Fruit fly (Drosophila melanogaster) whole organism, wandering third instar larva: Measurements from ENCODE around the gene CG42296.

ENCODE experiments used
- CG32264 ChIP-seq: fragments of 200-800 bp; sonication (Bioruptor generic); optimal IDR thresholded peaks from 2 replicates; lab custom pipeline; 2016; ENCODE audit warnings: missing biosample characterization, missing genetic modification characterization
- CG9705 ChIP-seq: fragments of 200-800 bp; sonication (Bioruptor generic); optimal IDR thresholded peaks from 2 replicates; lab custom pipeline; 2018; ENCODE audit warnings: missing biosample characterization, mild to moderate bottlenecking, missing genetic modification characterization
- CrebA ChIP-seq: fragments of 200-800 bp; sonication (Bioruptor generic); optimal IDR thresholded peaks from 2 replicates; lab custom pipeline; 2016; ENCODE audit warnings: missing biosample characterization, mild to moderate bottlenecking, missing genetic modification characterization, borderline replicate concordance
- Dfd ChIP-seq: fragments of >200 bp; optimal IDR thresholded peaks from 2 replicates; lab custom pipeline; 2017; ENCODE audit warnings: missing biosample characterization, missing genetic modification characterization
- Dif ChIP-seq: fragments of 200-275, 200-300 bp; sonication (Bioruptor generic); optimal IDR thresholded peaks from 2 replicates; lab custom pipeline; 2018; ENCODE audit warnings: missing biosample characterization, missing genetic modification characterization; ENCODE audit not compliant: partially characterized antibody
- GATAd ChIP-seq: sonication (Bioruptor generic); optimal IDR thresholded peaks from 2 replicates; lab custom pipeline; 2016; ENCODE audit warnings: missing biosample characterization, missing genetic modification characterization
- HLH106 ChIP-seq: fragments of 200-800 bp; optimal IDR thresholded peaks from 3 replicates; lab custom pipeline; 2019; ENCODE audit warnings: missing biosample characterization, mild to moderate bottlenecking, missing genetic modification characterization, moderate library complexity
- Hnf4 ChIP-seq: fragments of 200-800 bp; sonication (Bioruptor generic); optimal IDR thresholded peaks from 2 replicates; lab custom pipeline; 2016; ENCODE audit warnings: missing biosample characterization, mild to moderate bottlenecking, missing genetic modification characterization
- Hr78 ChIP-seq: fragments of >200 bp; optimal IDR thresholded peaks from 2 replicates; lab custom pipeline; 2017; ENCODE audit warnings: missing biosample characterization, missing genetic modification characterization
- Hr83 ChIP-seq: fragments of 200-300 bp; sonication (Bioruptor generic); optimal IDR thresholded peaks from 2 replicates; lab custom pipeline; 2016; ENCODE audit warnings: missing biosample characterization, mild to moderate bottlenecking, missing genetic modification characterization, moderate library complexity; ENCODE audit not compliant: poor library complexity, severe bottlenecking
- Mio ChIP-seq: sonication (Bioruptor generic); optimal IDR thresholded peaks from 2 replicates; lab custom pipeline; 2016; ENCODE audit warnings: missing biosample characterization, missing genetic modification characterization
- N ChIP-seq: fragments of >200 bp; optimal IDR thresholded peaks from 2 replicates; lab custom pipeline; 2018; ENCODE audit warnings: missing biosample characterization, missing external identifiers, missing genetic modification characterization
- OdsH ChIP-seq: fragments of 200-800 bp; sonication (Bioruptor generic); optimal IDR thresholded peaks from 2 replicates; lab custom pipeline; 2016; ENCODE audit warnings: missing biosample characterization, mild to moderate bottlenecking, missing genetic modification characterization
- Rel ChIP-seq, 2 experiments: fragments of 200-800 bp; sonication (Bioruptor generic) in 1 of 2; optimal IDR thresholded peaks; 2 replicates in 1 of 2; 3 replicates in 1 of 2; lab custom pipeline; 2016 to 2019; ENCODE audit warnings: mild to moderate bottlenecking in 2 of 2, missing biosample characterization in 2 of 2, missing genetic modification characterization in 2 of 2, moderate library complexity in 1 of 2
- Vsx2 ChIP-seq: fragments of 200-300, 225-300 bp; sonication (Bioruptor generic); optimal IDR thresholded peaks from 2 replicates; lab custom pipeline; 2018; ENCODE audit warnings: missing biosample characterization, missing genetic modification characterization; ENCODE audit not compliant: partially characterized antibody
- br ChIP-seq: fragments of 200-800 bp; sonication (Bioruptor generic); optimal IDR thresholded peaks from 2 replicates; lab custom pipeline; 2016; ENCODE audit warnings: missing biosample characterization, missing genetic modification characterization
- brk ChIP-seq: fragments of 200-800 bp; sonication (Bioruptor generic); optimal IDR thresholded peaks from 2 replicates; lab custom pipeline; 2016; ENCODE audit warnings: missing biosample characterization, mild to moderate bottlenecking, missing genetic modification characterization
- dmrt93B ChIP-seq: fragments of 200-800 bp; sonication (Bioruptor generic); optimal IDR thresholded peaks from 2 replicates; lab custom pipeline; 2018; ENCODE audit warnings: missing biosample characterization, mild to moderate bottlenecking, missing genetic modification characterization
- dsf ChIP-seq: sonication (Bioruptor generic); optimal IDR thresholded peaks from 2 replicates; lab custom pipeline; 2016; ENCODE audit warnings: missing biosample characterization, missing genetic modification characterization, borderline replicate concordance
- foxo ChIP-seq, 2 experiments: fragments of 200-800 bp; sonication (Bioruptor generic); optimal IDR thresholded peaks; 2 replicates in 1 of 2; 3 replicates in 1 of 2; lab custom pipeline; 2016 to 2017; ENCODE audit warnings: missing biosample characterization in 2 of 2, missing genetic modification characterization in 2 of 2
- fru ChIP-seq: fragments of 200-800 bp; sonication (Bioruptor generic); optimal IDR thresholded peaks from 3 replicates; lab custom pipeline; 2016; ENCODE audit warnings: missing biosample characterization, mild to moderate bottlenecking, missing genetic modification characterization
- h ChIP-seq: fragments of 200-800 bp; sonication (Bioruptor generic); optimal IDR thresholded peaks from 3 replicates; lab custom pipeline; 2016; ENCODE audit warnings: missing biosample characterization, mild to moderate bottlenecking, missing genetic modification characterization
- jim ChIP-seq: fragments of 175-275, 200-325 bp; sonication (Bioruptor generic); optimal IDR thresholded peaks from 2 replicates; lab custom pipeline; 2016; ENCODE audit warnings: missing biosample characterization, mild to moderate bottlenecking, missing genetic modification characterization
- lola ChIP-seq: fragments of >200 bp; optimal IDR thresholded peaks from 2 replicates; lab custom pipeline; 2017; ENCODE audit warnings: missing biosample characterization, missing genetic modification characterization
- pan ChIP-seq: fragments of >200 bp; optimal IDR thresholded peaks from 2 replicates; lab custom pipeline; 2017
- psq ChIP-seq: fragments of 200-800 bp; sonication (Bioruptor generic); optimal IDR thresholded peaks from 3 replicates; lab custom pipeline; 2017; ENCODE audit warnings: missing biosample characterization, mild to moderate bottlenecking, missing genetic modification characterization, moderate library complexity
- rgr ChIP-seq: fragments of 200-800 bp; sonication (Bioruptor generic); optimal IDR thresholded peaks from 3 replicates; lab custom pipeline; 2016; ENCODE audit warnings: missing biosample characterization, mild to moderate bottlenecking, missing genetic modification characterization
- sage ChIP-seq: fragments of 200-800 bp; sonication (Bioruptor generic); optimal IDR thresholded peaks from 2 replicates; lab custom pipeline; 2016; ENCODE audit warnings: missing biosample characterization, mild to moderate bottlenecking, missing genetic modification characterization
- tai ChIP-seq: sonication (Bioruptor generic); optimal IDR thresholded peaks from 2 replicates; lab custom pipeline; 2016; ENCODE audit warnings: missing biosample characterization, missing genetic modification characterization
- usp ChIP-seq: fragments of >200 bp; optimal IDR thresholded peaks from 2 replicates; lab custom pipeline; 2017; ENCODE audit warnings: missing biosample characterization, missing genetic modification characterization
- woc ChIP-seq: sonication (Bioruptor generic); optimal IDR thresholded peaks from 2 replicates; lab custom pipeline; 2016; ENCODE audit warnings: missing biosample characterization, mild to moderate bottlenecking, missing genetic modification characterization

CG42296 gene

DNA sequence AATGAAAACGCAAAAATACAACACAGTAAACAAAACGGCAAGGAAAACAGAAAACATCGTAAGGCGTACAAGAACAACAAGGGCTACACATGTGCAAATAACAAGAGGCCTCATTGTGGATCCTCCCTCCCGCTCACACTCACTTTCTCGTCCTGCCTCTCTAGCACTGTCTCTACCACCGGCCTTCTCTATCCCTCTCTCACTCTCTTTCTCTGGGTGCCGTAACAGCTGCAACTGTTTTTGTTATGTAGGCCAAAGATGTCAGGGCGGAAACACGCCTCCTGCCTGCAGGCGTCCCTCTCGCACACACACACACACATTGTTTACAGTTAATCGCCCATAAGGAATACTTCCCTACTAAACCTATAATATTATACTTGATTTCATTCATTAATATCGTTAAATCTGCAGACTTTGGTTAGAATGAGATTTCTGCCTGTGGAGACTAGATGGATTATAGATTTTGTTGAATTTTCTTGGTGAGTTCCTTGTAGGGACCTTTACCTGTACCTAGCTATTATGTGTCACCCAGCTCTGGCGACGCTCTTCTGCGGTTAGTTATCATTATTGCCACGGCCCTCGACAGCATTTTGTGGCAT, 21.9 kb downstream of the CG42296 start:
- TF ChIP-seq br, result no peak
- TF ChIP-seq woc (GFP tag; lab: Kevin White, UChicago), result no peak
- TF ChIP-seq foxo (GFP tag; optimal IDR thresholded peaks at IDR 0.05; lab: Kevin White, UChicago), result no peak
- TF ChIP-seq Hr78 (GFP tag; lab: Kevin White, UChicago), result no peak
- no peak for TF ChIP-seq dmrt93B (GFP tag; lab: Kevin White, UChicago)
- TF ChIP-seq h, result no peak
- TF ChIP-seq usp (GFP tag; lab: Kevin White, UChicago), result no peak
- no peak for TF ChIP-seq rgr (GFP tag; lab: Kevin White, UChicago)
- TF ChIP-seq dsf (GFP tag; lab: Kevin White, UChicago), result no peak
- TF ChIP-seq CG9705 (GFP tag; lab: Kevin White, UChicago), result no peak
- TF ChIP-seq Dif (GFP tag; lab: Kevin White, UChicago), result no peak
- no peak for TF ChIP-seq psq (GFP tag; lab: Kevin White, UChicago)
- no peak for TF ChIP-seq Vsx2 (GFP tag; lab: Kevin White, UChicago)
- TF ChIP-seq Mio, result no peak
- no peak for TF ChIP-seq GATAd
- TF ChIP-seq tai, result no peak
- no peak for TF ChIP-seq sage (GFP tag; lab: Kevin White, UChicago)
- no peak for TF ChIP-seq fru
- TF ChIP-seq Hr83 (GFP tag; lab: Kevin White, UChicago), result no peak
- no peak for TF ChIP-seq HLH106 (tag; lab: Kevin White, UChicago)

DNA sequence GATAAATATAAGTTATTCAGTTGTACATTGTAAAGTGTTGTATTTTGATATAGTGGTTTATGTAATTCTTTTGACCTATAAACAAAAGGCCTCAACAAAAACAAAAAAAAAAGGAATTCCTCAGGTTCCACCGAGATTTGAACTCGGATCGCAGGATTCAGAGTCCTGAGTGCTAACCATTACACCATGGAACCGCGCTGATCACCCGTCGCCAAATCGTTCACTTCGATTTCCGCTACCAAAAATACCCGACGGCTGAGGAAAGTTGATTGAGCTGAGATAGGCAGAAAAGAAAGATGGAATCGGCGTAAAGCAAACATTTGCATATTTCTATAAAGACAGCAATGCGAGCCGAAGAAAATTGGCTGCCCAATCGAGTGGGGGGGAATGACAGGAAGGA, 22.8 kb downstream of the CG42296 start:
- TF ChIP-seq Dfd (GFP tag; lab: Kevin White, UChicago) (no peak), OdsH (GFP tag; lab: Kevin White, UChicago) (no peak), lola (GFP tag; lab: Kevin White, UChicago) (no peak), Hnf4 (GFP tag; lab: Kevin White, UChicago) (no peak), Vsx2 (GFP tag; lab: Kevin White, UChicago) (no peak), pan (lab: Kevin White, UChicago) (no peak), Rel (GFP tag; optimal IDR thresholded peaks at IDR 0.05; lab: Kevin White, UChicago) (no peak), Rel (tag; optimal IDR thresholded peaks at IDR 0.05; lab: Kevin White, UChicago) (no peak), brk (GFP tag; lab: Kevin White, UChicago) (no peak), sage (GFP tag; lab: Kevin White, UChicago) (no peak), Mio (no peak), Dif (GFP tag; lab: Kevin White, UChicago) (no peak)

DNA sequence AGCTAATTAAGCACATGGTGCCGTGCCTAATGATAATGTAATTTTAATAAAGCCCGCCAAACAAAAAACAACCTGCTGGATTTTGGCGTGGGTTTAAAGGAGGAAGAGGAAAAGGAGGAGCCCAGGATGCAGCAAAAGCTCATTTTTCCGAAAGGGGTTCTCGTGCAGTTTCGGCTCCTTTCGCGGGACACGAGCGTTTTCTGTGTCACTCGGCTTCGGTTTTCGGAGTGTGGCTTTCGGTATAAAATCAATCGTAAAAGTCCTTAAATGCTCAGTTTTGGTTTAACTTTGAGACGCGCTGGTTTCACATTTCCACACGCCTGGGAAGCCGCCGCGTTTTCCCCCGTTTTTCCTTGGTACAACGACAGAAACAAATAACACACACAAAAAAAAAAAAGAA, 24.4 kb downstream of the CG42296 start:
- no peak for TF ChIP-seq CrebA
- no peak for TF ChIP-seq Vsx2 (GFP tag; lab: Kevin White, UChicago)
- no peak for TF ChIP-seq CG32264
- TF ChIP-seq foxo (GFP tag; optimal IDR thresholded peaks at IDR 0.05; lab: Kevin White, UChicago), result no peak
- TF ChIP-seq br, result no peak
- no peak for TF ChIP-seq jim (GFP tag; lab: Kevin White, UChicago)
- no peak for TF ChIP-seq N (GFP tag; lab: Kevin White, UChicago)
- no peak for TF ChIP-seq Mio
- no peak for TF ChIP-seq sage (GFP tag; lab: Kevin White, UChicago)
- no peak for TF ChIP-seq pan (lab: Kevin White, UChicago)
- no peak for TF ChIP-seq h
- no peak for TF ChIP-seq GATAd
- TF ChIP-seq usp (GFP tag; lab: Kevin White, UChicago), result no peak
- TF ChIP-seq Hnf4 (GFP tag; lab: Kevin White, UChicago), result no peak
- no peak for TF ChIP-seq OdsH (GFP tag; lab: Kevin White, UChicago)
- no peak for TF ChIP-seq woc (GFP tag; lab: Kevin White, UChicago)
- no peak for TF ChIP-seq tai

DNA sequence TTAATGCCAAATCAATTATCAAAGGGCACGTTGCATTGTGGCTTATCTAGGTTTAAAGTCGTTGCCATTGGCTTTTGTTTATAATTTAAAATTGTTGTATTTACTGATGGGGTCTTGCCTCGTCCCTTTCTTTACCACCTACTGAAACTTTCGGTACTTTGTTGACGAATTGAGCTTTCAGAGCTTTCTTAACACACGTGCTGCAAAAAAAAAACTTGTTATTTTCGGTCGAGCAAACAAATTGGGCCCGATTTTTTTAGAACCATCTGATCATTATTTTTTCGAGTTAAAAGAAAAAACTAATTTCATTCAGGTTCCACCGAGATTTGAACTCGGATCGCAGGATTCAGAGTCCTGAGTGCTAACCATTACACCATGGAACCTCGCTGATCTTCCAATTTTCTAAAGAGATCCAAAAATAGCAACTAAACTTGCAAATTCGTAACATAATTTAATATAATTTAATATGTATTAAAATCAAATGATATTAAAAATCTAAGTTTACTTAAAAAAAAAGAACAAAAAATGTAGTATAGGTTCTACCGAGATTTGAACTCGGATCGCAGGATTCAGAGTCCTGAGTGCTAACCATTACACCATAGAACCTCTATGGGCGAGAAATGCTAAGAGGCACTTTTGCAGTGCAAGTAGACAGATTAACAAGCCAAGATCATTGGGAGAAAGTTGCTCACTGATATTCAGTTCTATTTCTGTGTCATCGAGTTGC, 25.3 kb downstream of the CG42296 start:
- TF ChIP-seq fru (no peak), Hr78 (GFP tag; lab: Kevin White, UChicago) (no peak), h (no peak), OdsH (GFP tag; lab: Kevin White, UChicago) (no peak), br (no peak), Hnf4 (GFP tag; lab: Kevin White, UChicago) (peak; percentile 1)
